Fruit fly (Drosophila melanogaster) whole organism, embryonic: ENCODE measurements around the gene Syx13.

Experiments
- Asciz ChIP-seq: fragments of 200-800 bp; sonication (Bioruptor generic); optimal IDR thresholded peaks from 2 replicates; lab custom pipeline; 2017; ENCODE audit warnings: missing biosample characterization, mild to moderate bottlenecking, missing genetic modification characterization, missing genetic modification reagents
- Bdp1 ChIP-seq: fragments of 200-800 bp; sonication (Bioruptor generic); optimal IDR thresholded peaks from 3 replicates; lab custom pipeline; 2016; ENCODE audit warnings: missing biosample characterization, missing genetic modification characterization
- BtbVII ChIP-seq: fragments of 200-800 bp; sonication (Bioruptor generic); optimal IDR thresholded peaks from 3 replicates; lab custom pipeline; 2017; ENCODE audit warnings: missing biosample characterization, mild to moderate bottlenecking, missing genetic modification characterization
- CG10209 ChIP-seq: fragments of 200-800 bp; sonication (Bioruptor generic); optimal IDR thresholded peaks from 3 replicates; lab custom pipeline; 2017; ENCODE audit warnings: missing biosample characterization, mild to moderate bottlenecking, missing genetic modification characterization, missing genetic modification reagents
- CG10366 ChIP-seq: fragments of 200-800 bp; sonication (Bioruptor generic); IDR thresholded peaks from 2 replicates; pipeline ENCODE4 v1.3.6; 2022; ENCODE audit warnings: missing biosample characterization, missing genetic modification characterization
- CG10565 ChIP-seq: fragments of 200-800 bp; sonication (Bioruptor generic); optimal IDR thresholded peaks from 3 replicates; lab custom pipeline; 2016; ENCODE audit warnings: missing biosample characterization, mild to moderate bottlenecking, missing genetic modification characterization
- CG10979 ChIP-seq: fragments of 200-800 bp; sonication (Bioruptor generic); optimal IDR thresholded peaks from 2 replicates; lab custom pipeline; 2018; ENCODE audit warnings: missing biosample characterization, mild to moderate bottlenecking, missing genetic modification characterization, moderate library complexity
- CG12219 ChIP-seq: fragments of 200-800 bp; sonication (Bioruptor generic); optimal IDR thresholded peaks from 3 replicates; lab custom pipeline; 2018; ENCODE audit warnings: missing biosample characterization, mild to moderate bottlenecking, missing genetic modification characterization
- CG13123 ChIP-seq: fragments of 200-800 bp; sonication (Bioruptor generic); optimal IDR thresholded peaks from 2 replicates; lab custom pipeline; 2016; ENCODE audit warnings: missing biosample characterization, missing genetic modification characterization
- CG14014 ChIP-seq: fragments of 200-800 bp; sonication (Bioruptor generic); IDR thresholded peaks from 2 replicates; pipeline ENCODE4 v1.3.6; 2022; ENCODE audit warnings: missing biosample characterization, missing genetic modification characterization
- CG14050 ChIP-seq: fragments of 200-800 bp; sonication (Bioruptor generic); IDR thresholded peaks from 3 replicates; pipeline ENCODE4 v1.3.6; 2022; ENCODE audit warnings: missing biosample characterization, missing genetic modification characterization
- CG15073 ChIP-seq: fragments of 200-800 bp; sonication (Bioruptor generic); optimal IDR thresholded peaks from 2 replicates; lab custom pipeline; 2016; ENCODE audit warnings: missing biosample characterization, missing genetic modification characterization
- CG1529 ChIP-seq: fragments of 200-800 bp; sonication (Bioruptor generic); optimal IDR thresholded peaks from 3 replicates; lab custom pipeline; 2018; ENCODE audit warnings: missing biosample characterization, missing genetic modification characterization
- CG1603 ChIP-seq: fragments of 200-800 bp; sonication (Bioruptor generic); optimal IDR thresholded peaks from 2 replicates; lab custom pipeline; 2019; ENCODE audit warnings: missing biosample characterization, mild to moderate bottlenecking, missing genetic modification characterization, moderate library complexity
- CG18476 ChIP-seq: fragments of 200-800 bp; sonication (Bioruptor generic); optimal IDR thresholded peaks from 2 replicates; lab custom pipeline; 2016; ENCODE audit warnings: missing biosample characterization, mild to moderate bottlenecking, missing genetic modification characterization
- CG2116 ChIP-seq: fragments of 200-800 bp; sonication (Bioruptor generic); optimal IDR thresholded peaks from 3 replicates; lab custom pipeline; 2018; ENCODE audit warnings: missing biosample characterization, mild to moderate bottlenecking, missing genetic modification characterization
- CG2712 ChIP-seq: fragments of 200-800 bp; optimal IDR thresholded peaks from 3 replicates; lab custom pipeline; 2019; ENCODE audit warnings: missing biosample characterization, mild to moderate bottlenecking, missing genetic modification characterization, moderate library complexity
- CG5953 ChIP-seq: fragments of 200-800 bp; sonication (Bioruptor generic); IDR thresholded peaks from 2 replicates; pipeline ENCODE4 v1.3.6; 2022; ENCODE audit warnings: missing biosample characterization, missing genetic modification characterization
- CG6765 ChIP-seq: fragments of 200-800 bp; sonication (Bioruptor generic); optimal IDR thresholded peaks from 3 replicates; lab custom pipeline; 2017; ENCODE audit warnings: missing biosample characterization, mild to moderate bottlenecking, missing genetic modification characterization
- CG7372 ChIP-seq: fragments of 200-800 bp; sonication (Bioruptor generic); IDR thresholded peaks from 2 replicates; pipeline ENCODE4 v1.3.6; 2022; ENCODE audit warnings: missing biosample characterization, missing genetic modification characterization
- CG7556 ChIP-seq: fragments of 200-800 bp; sonication (Bioruptor generic); optimal IDR thresholded peaks from 2 replicates; lab custom pipeline; 2017; ENCODE audit warnings: missing biosample characterization, mild to moderate bottlenecking, missing genetic modification characterization
- CG8281 ChIP-seq: fragments of 200-800 bp; sonication (Bioruptor generic); optimal IDR thresholded peaks from 2 replicates; lab custom pipeline; 2018; ENCODE audit warnings: missing biosample characterization, mild to moderate bottlenecking, missing genetic modification characterization, moderate library complexity
- Dip2 ChIP-seq: fragments of 200-800 bp; sonication (Bioruptor generic); IDR thresholded peaks from 2 replicates; pipeline ENCODE4 v1.3.6; 2022; ENCODE audit warnings: missing biosample characterization, missing genetic modification characterization
- Dref ChIP-seq: fragments of 200-800 bp; sonication (Bioruptor generic); IDR thresholded peaks from 2 replicates; pipeline ENCODE4 v1.3.6; 2022; ENCODE audit warnings: missing biosample characterization, missing genetic modification characterization
- Ets65A ChIP-seq: fragments of 200-800 bp; sonication (Bioruptor generic); peaks from one replicate; lab custom pipeline; 2016; ENCODE audit warnings: missing biosample characterization, missing genetic modification characterization
- H2.0 ChIP-seq: fragments of 200-800 bp; sonication (Bioruptor generic); IDR thresholded peaks from 2 replicates; pipeline ENCODE4 v1.3.6; 2022; ENCODE audit warnings: missing biosample characterization, missing genetic modification characterization
- NK7.1 ChIP-seq: fragments of 200-800 bp; sonication (Bioruptor generic); optimal IDR thresholded peaks from 3 replicates; lab custom pipeline; 2016; ENCODE audit warnings: missing biosample characterization, missing genetic modification characterization
- Nf-YC ChIP-seq: fragments of 200-800 bp; optimal IDR thresholded peaks from 3 replicates; lab custom pipeline; 2019; ENCODE audit warnings: missing biosample characterization, mild to moderate bottlenecking, missing genetic modification characterization, moderate library complexity
- PHDP ChIP-seq: fragments of 200-800 bp; sonication (Bioruptor generic); optimal IDR thresholded peaks from 3 replicates; lab custom pipeline; 2018; ENCODE audit warnings: missing biosample characterization, mild to moderate bottlenecking, missing genetic modification characterization, moderate library complexity
- Ravus ChIP-seq: fragments of 200-800 bp; sonication (Bioruptor generic); IDR thresholded peaks from 2 replicates; pipeline ENCODE4 v1.3.6; 2022; ENCODE audit warnings: missing biosample characterization, missing genetic modification characterization
- Taf1 ChIP-seq: fragments of 200-800 bp; sonication (Bioruptor generic); IDR thresholded peaks from 2 replicates; pipeline ENCODE4 v1.3.6; 2022; ENCODE audit warnings: missing biosample characterization, missing genetic modification characterization
- Tbp ChIP-seq: fragments of >200 bp; optimal IDR thresholded peaks from 2 replicates; lab custom pipeline; 2018; ENCODE audit warnings: missing biosample characterization, missing genetic modification characterization
- chinmo ChIP-seq: fragments of 200-800 bp; sonication (Bioruptor generic); IDR thresholded peaks from 4 replicates; pipeline ENCODE4 v1.3.6; 2022; ENCODE audit warnings: missing biosample characterization, missing genetic modification characterization; ENCODE audit not compliant: partially characterized antibody
- crc ChIP-seq: fragments of 200-800 bp; sonication (Bioruptor generic); optimal IDR thresholded peaks from 2 replicates; lab custom pipeline; 2016; ENCODE audit warnings: missing biosample characterization, missing genetic modification characterization
- dmrt99B ChIP-seq: fragments of 200-800 bp; sonication (Bioruptor generic); optimal IDR thresholded peaks from 2 replicates; lab custom pipeline; 2018; ENCODE audit warnings: missing biosample characterization, mild to moderate bottlenecking, missing genetic modification characterization, moderate library complexity
- fd3F ChIP-seq: fragments of 200-800 bp; sonication (Bioruptor generic); optimal IDR thresholded peaks from 2 replicates; lab custom pipeline; 2018; ENCODE audit warnings: missing biosample characterization, mild to moderate bottlenecking, missing genetic modification characterization, moderate library complexity
- grn ChIP-seq: fragments of 200-800 bp; sonication (Bioruptor generic); optimal IDR thresholded peaks from 3 replicates; lab custom pipeline; 2017; ENCODE audit warnings: missing biosample characterization, missing genetic modification characterization
- hbn ChIP-seq: fragments of 200-800 bp; sonication (Bioruptor generic); IDR thresholded peaks from 2 replicates; pipeline ENCODE4 v1.3.6; 2022; ENCODE audit warnings: missing biosample characterization, missing genetic modification characterization; ENCODE audit not compliant: partially characterized antibody
- jumu ChIP-seq: fragments of 200-800 bp; sonication (Bioruptor generic); optimal IDR thresholded peaks from 3 replicates; lab custom pipeline; 2016; ENCODE audit warnings: missing biosample characterization, missing genetic modification characterization
- kah ChIP-seq: fragments of 200-800 bp; sonication (Bioruptor generic); optimal IDR thresholded peaks from 2 replicates; lab custom pipeline; 2018; ENCODE audit warnings: missing biosample characterization, mild to moderate bottlenecking, missing genetic modification characterization
- kni ChIP-seq: fragments of 200-800 bp; sonication (Bioruptor generic); optimal IDR thresholded peaks from 3 replicates; lab custom pipeline; 2017; ENCODE audit warnings: mild to moderate bottlenecking, missing biosample characterization, missing genetic modification reagents, missing genetic modification characterization
- lab ChIP-seq: fragments of 200-800 bp; sonication (Bioruptor generic); optimal IDR thresholded peaks from 3 replicates; lab custom pipeline; 2017; ENCODE audit warnings: missing biosample characterization, missing genetic modification characterization, mild to moderate bottlenecking, moderate library complexity, missing genetic modification reagents
- prd ChIP-seq, 3 experiments: fragments of >200 bp in 2 of 3; fragments of 200-800 bp in 1 of 3; sonication (Bioruptor generic) in 1 of 3; optimal IDR thresholded peaks in 2 of 3; IDR thresholded peaks in 1 of 3; 2 replicates in 2 of 3; 3 replicates in 1 of 3; pipeline versions ENCODE4 v1.3.6 to Lab custom; 2017 to 2022; ENCODE audit warnings: missing biosample characterization in 1 of 3, missing genetic modification characterization in 1 of 3
- ro ChIP-seq: fragments of 200-800 bp; sonication (Bioruptor generic); IDR thresholded peaks from 2 replicates; pipeline ENCODE4 v1.3.6; 2022; ENCODE audit warnings: missing biosample characterization, missing genetic modification characterization
- run ChIP-seq: fragments of 200-800 bp; sonication (Bioruptor generic); optimal IDR thresholded peaks from 3 replicates; lab custom pipeline; 2018; ENCODE audit warnings: missing biosample characterization, mild to moderate bottlenecking, missing genetic modification characterization
- sim ChIP-seq: fragments of 200-800 bp; sonication (Bioruptor generic); IDR thresholded peaks from 2 replicates; pipeline ENCODE4 v1.3.6; 2022; ENCODE audit warnings: missing biosample characterization, missing genetic modification characterization
- sob ChIP-seq: fragments of 200-800 bp; sonication (Bioruptor generic); IDR thresholded peaks from 2 replicates; pipeline ENCODE4 v1.3.6; 2022; ENCODE audit warnings: missing biosample characterization, missing genetic modification characterization
- stc ChIP-seq: fragments of 200-800 bp; sonication (Bioruptor generic); IDR thresholded peaks from 2 replicates; pipeline ENCODE4 v1.3.6; 2022; ENCODE audit warnings: missing biosample characterization, missing genetic modification characterization
- trh ChIP-seq: fragments of 200-800 bp; sonication (Bioruptor generic); optimal IDR thresholded peaks from 2 replicates; lab custom pipeline; 2016; ENCODE audit warnings: missing biosample characterization, missing genetic modification characterization
- twi ChIP-seq: fragments of 200-800 bp; optimal IDR thresholded peaks from 2 replicates; lab custom pipeline; 2019; ENCODE audit warnings: missing biosample characterization, mild to moderate bottlenecking, missing genetic modification characterization, moderate library complexity
- zen ChIP-seq: fragments of 200-800 bp; sonication (Bioruptor generic); optimal IDR thresholded peaks from 3 replicates; lab custom pipeline; 2018; ENCODE audit warnings: missing biosample characterization, mild to moderate bottlenecking, missing genetic modification characterization, moderate library complexity
- zen2 ChIP-seq: fragments of 200-800 bp; sonication (Bioruptor generic); IDR thresholded peaks from 3 replicates; pipeline ENCODE4 v1.3.6; 2022; ENCODE audit warnings: missing biosample characterization, missing genetic modification characterization; ENCODE audit not compliant: partially characterized antibody

The Syx13 gene

DNA sequence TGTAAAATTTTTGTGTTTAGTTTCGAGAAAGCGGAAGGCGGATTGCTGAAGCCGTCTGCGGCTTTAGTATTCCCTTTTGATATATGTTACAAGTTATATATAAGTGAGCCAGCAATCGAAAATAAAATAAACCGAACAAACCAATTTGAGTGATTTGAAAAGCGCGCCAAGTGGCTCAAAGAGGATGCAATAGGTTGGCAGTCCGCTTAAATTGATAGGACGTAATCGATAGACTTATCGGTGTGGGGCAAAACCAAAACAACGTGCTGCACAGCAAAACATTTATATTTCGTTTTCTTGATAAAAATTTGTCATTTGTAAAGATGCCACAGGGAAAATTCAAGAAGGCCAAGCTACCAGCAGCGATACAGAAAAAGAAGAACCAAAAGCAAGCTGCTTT lies 2.5 kb downstream of the Syx13 start, which contains the start of gene CG11279 (continued):
- TF ChIP-seq run (tag; lab: Kevin White, UChicago) (no peak), Dref (peak; percentile 94), dmrt99B (no peak), Bdp1 (no peak), CG10979 (tag; lab: Kevin White, UChicago) (no peak), kah (GFP tag; lab: Kevin White, UChicago) (no peak), NK7.1 (GFP tag; lab: Kevin White, UChicago) (no peak), kni (GFP tag; lab: Kevin White, UChicago) (no peak), zen2 (GFP tag; lab: Robert Waterston, UW) (peak; percentile 72), trh (no peak), twi (tag; lab: Kevin White, UChicago) (no peak), stc (GFP tag; lab: Robert Waterston, UW) (no peak), Asciz (GFP tag; lab: Kevin White, UChicago) (no peak), prd (optimal IDR thresholded peaks at IDR 0.05; lab: Kevin White, UChicago) (no peak), prd (GFP tag; IDR thresholded peaks at IDR 0.05; lab: Robert Waterston, UW) (no peak), ro (GFP tag; lab: Robert Waterston, UW) (no peak), sim (no peak), CG7556 (GFP tag; lab: Kevin White, UChicago) (no peak), CG13123 (GFP tag; lab: Kevin White, UChicago) (no peak), hbn (GFP tag; lab: Robert Waterston, UW) (peak; percentile 60; the same call in 1 of the 2 replicates), jumu (GFP tag; lab: Kevin White, UChicago) (no peak), CG14014 (no peak), CG1529 (GFP tag; lab: Kevin White, UChicago) (no peak), Nf-YC (tag; lab: Kevin White, UChicago) (no peak), BtbVII (GFP tag; lab: Kevin White, UChicago) (no peak), sob (GFP tag; lab: Robert Waterston, UW) (no peak; the same call in 1 of the 2 replicates), CG8281 (tag; lab: Kevin White, UChicago) (no peak), H2.0 (GFP tag; lab: Robert Waterston, UW) (no peak), grn (GFP tag; lab: Kevin White, UChicago) (no peak), lab (GFP tag; lab: Kevin White, UChicago) (no peak), PHDP (tag; lab: Kevin White, UChicago) (no peak), chinmo (GFP tag; lab: Robert Waterston, UW) (peak; percentile 66; the same call in 1 of the 4 replicates), Ravus (GFP tag; lab: Robert Waterston, UW) (no peak), CG12219 (GFP tag; lab: Kevin White, UChicago) (no peak), Ets65A (no peak), zen (no peak), Taf1 (no peak), CG2116 (GFP tag; lab: Kevin White, UChicago) (peak; percentile 74), Dip2 (GFP tag; lab: Robert Waterston, UW) (no peak), CG1603 (tag; lab: Kevin White, UChicago) (peak; percentile 50), CG6765 (no peak), CG10565 (no peak), CG7372 (GFP tag; lab: Robert Waterston, UW) (no peak), crc (GFP tag; lab: Kevin White, UChicago) (no peak), CG10209 (GFP tag; lab: Kevin White, UChicago) (no peak), fd3F (GFP tag; lab: Kevin White, UChicago) (no peak), CG5953 (GFP tag; lab: Robert Waterston, UW) (no peak), CG2712 (tag; lab: Kevin White, UChicago) (no peak), CG10366 (GFP tag; lab: Robert Waterston, UW) (no peak), CG18476 (GFP tag; lab: Kevin White, UChicago) (no peak), CG14050 (GFP tag; lab: Robert Waterston, UW) (no peak), Tbp (GFP tag; lab: Kevin White, UChicago) (no peak), CG15073 (GFP tag; lab: Kevin White, UChicago) (no peak)
